Worm (Caenorhabditis elegans): ENCODE results near the gene him-17.

- TF ChIP-seq F13H6.1 (tag; optimal IDR thresholded peaks at IDR 0.05) (no peak), ceh-82 (tag; optimal IDR thresholded peaks at IDR 0.05) (no peak), nhr-10 (tag; optimal IDR thresholded peaks at IDR 0.05) (no peak), nhr-6 (tag; optimal IDR thresholded peaks at IDR 0.05) (no peak), ztf-4 (tag; optimal IDR thresholded peaks at IDR 0.05) (no peak)
Measured at ce11 chrV:13221066-13221465, 44.6 kb downstream of the him-17 start.
